Worm (Caenorhabditis elegans) whole organism, L1 larva: ENCODE data around the gene acaa-2.
A peak's percentile ranks its signal among the peaks of the same experiment; 100 is the strongest.

Experiments used
- C34B4.2 ChIP-seq: sonication (generic microtip); optimal IDR thresholded peaks from 2 replicates; lab custom pipeline; 2017; ENCODE audit warnings: mild to moderate bottlenecking, missing genetic modification characterization, missing compliant biosample characterization
- F16B12.6 ChIP-seq: fragments of 150-350 bp; optimal IDR thresholded peaks from 2 replicates; lab custom pipeline; 2014; ENCODE audit warnings: missing biosample characterization, missing genetic modification characterization
- aha-1 ChIP-seq: fragments of 150-350 bp; optimal IDR thresholded peaks from 2 replicates; lab custom pipeline; 2014; ENCODE audit warnings: missing biosample characterization, missing genetic modification characterization
- alr-1 ChIP-seq: fragments of 200-800 bp; sonication (Bioruptor generic); optimal IDR thresholded peaks from 2 replicates; lab custom pipeline; 2018; ENCODE audit warnings: borderline replicate concordance, mild to moderate bottlenecking, missing genetic modification characterization, missing compliant biosample characterization
- aly-2 ChIP-seq: fragments of 150-350 bp; optimal IDR thresholded peaks from 2 replicates; lab custom pipeline; 2014; ENCODE audit warnings: missing biosample characterization, missing genetic modification characterization
- blmp-1 ChIP-seq: fragments of 150-350 bp; optimal IDR thresholded peaks from 2 replicates; lab custom pipeline; 2014; ENCODE audit warnings: missing biosample characterization, missing genetic modification characterization
- ceh-63 ChIP-seq: fragments of 200-800 bp; sonication (Bioruptor generic); optimal IDR thresholded peaks from 2 replicates; lab custom pipeline; 2018; ENCODE audit warnings: mild to moderate bottlenecking, missing genetic modification characterization, missing compliant biosample characterization
- ces-1 ChIP-seq: fragments of 150-350 bp; optimal IDR thresholded peaks from 2 replicates; lab custom pipeline; 2014; ENCODE audit warnings: missing biosample characterization, missing genetic modification reagents, missing genetic modification characterization
- dpl-1 ChIP-seq, 3 experiments: fragments of 150-350 bp in 2 of 3; sonication (generic microtip) in 1 of 3; optimal IDR thresholded peaks; 2 replicates each; lab custom pipeline; 2014 to 2017; ENCODE audit warnings: missing biosample characterization in 3 of 3, missing genetic modification characterization in 3 of 3, missing genetic modification reagents in 3 of 3
- efl-3 ChIP-seq: fragments of 200-800 bp; sonication (Bioruptor generic); optimal IDR thresholded peaks from 2 replicates; lab custom pipeline; 2018; ENCODE audit warnings: mild to moderate bottlenecking, missing genetic modification characterization, missing compliant biosample characterization
- egl-13 ChIP-seq: sonication (generic microtip); optimal IDR thresholded peaks from 2 replicates; lab custom pipeline; 2016; ENCODE audit warnings: missing genotype, missing genetic modification reagents, missing genetic modification characterization, missing compliant biosample characterization
- egl-27 ChIP-seq, 2 experiments: fragments of 150-350 bp in 1 of 2; sonication (generic microtip); optimal IDR thresholded peaks; 3 replicates each; lab custom pipeline; 2017 to 2018; ENCODE audit warnings: missing biosample characterization in 2 of 2, missing genetic modification characterization in 2 of 2, missing genetic modification reagents in 2 of 2
- elt-2 ChIP-seq: sonication (generic microtip); optimal IDR thresholded peaks from 2 replicates; lab custom pipeline; 2016; ENCODE audit warnings: missing genetic modification characterization, mild to moderate bottlenecking, inconsistent platforms, missing compliant biosample characterization, missing genetic modification reagents
- elt-3 ChIP-seq, 6 experiments: fragments of 150-350 bp in 1 of 6; sonication (generic microtip); optimal IDR thresholded peaks; 2 replicates each; lab custom pipeline; 2017 to 2018; ENCODE audit warnings: missing biosample characterization in 6 of 6, missing genetic modification characterization in 6 of 6, inconsistent platforms in 1 of 6
- fkh-10 ChIP-seq: sonication (generic microtip); optimal IDR thresholded peaks from 2 replicates; lab custom pipeline; 2017; ENCODE audit warnings: missing biosample characterization, missing genetic modification reagents, missing genetic modification characterization
- fkh-8 ChIP-seq: sonication (generic microtip); optimal IDR thresholded peaks from 2 replicates; lab custom pipeline; 2016; ENCODE audit warnings: mild to moderate bottlenecking, missing genetic modification characterization, missing compliant biosample characterization
- grh-1 ChIP-seq: fragments of 200-800 bp; sonication (Bioruptor generic); IDR thresholded peaks from 2 replicates; pipeline ENCODE4 v1.3.6; 2022; ENCODE audit warnings: missing genetic modification reagents, missing genetic modification characterization, missing compliant biosample characterization
- hlh-4 ChIP-seq: sonication (generic microtip); optimal IDR thresholded peaks from 2 replicates; lab custom pipeline; 2016; ENCODE audit warnings: mild to moderate bottlenecking, missing genetic modification characterization, missing compliant biosample characterization
- hpl-2 ChIP-seq: fragments of 150-350 bp; optimal IDR thresholded peaks from 2 replicates; lab custom pipeline; 2014; ENCODE audit warnings: missing biosample characterization, missing genetic modification reagents, missing genetic modification characterization
- isw-1 ChIP-seq: fragments of 200-800 bp; sonication (Bioruptor generic); IDR thresholded peaks from 2 replicates; pipeline ENCODE4 v1.3.6; 2022; ENCODE audit warnings: missing genetic modification characterization, missing compliant biosample characterization
- jun-1 ChIP-seq: fragments of 150-350 bp; optimal IDR thresholded peaks from 2 replicates; lab custom pipeline; 2014; ENCODE audit warnings: missing biosample characterization, missing genetic modification reagents, missing genetic modification characterization
- lin-13 ChIP-seq: fragments of 150-350 bp; optimal IDR thresholded peaks from 2 replicates; lab custom pipeline; 2014; ENCODE audit warnings: missing biosample characterization, missing genetic modification reagents, missing genetic modification characterization
- lin-15B ChIP-seq: fragments of 150-350 bp; sonication (generic microtip); optimal IDR thresholded peaks from 3 replicates; lab custom pipeline; 2014; ENCODE audit warnings: missing biosample characterization, missing genetic modification characterization
- lin-35 ChIP-seq, 2 experiments: fragments of 150-350 bp; optimal IDR thresholded peaks; 2 replicates each; lab custom pipeline; 2014; ENCODE audit warnings: missing biosample characterization in 2 of 2, missing genetic modification characterization in 2 of 2, missing genetic modification reagents in 2 of 2
- lin-39 ChIP-seq: fragments of 150-350 bp; optimal IDR thresholded peaks from 2 replicates; lab custom pipeline; 2014; ENCODE audit warnings: missing biosample characterization, missing genetic modification reagents, missing genetic modification characterization
- lir-3 ChIP-seq: sonication (generic microtip); optimal IDR thresholded peaks from 2 replicates; lab custom pipeline; 2016; ENCODE audit warnings: mild to moderate bottlenecking, missing genetic modification characterization, moderate library complexity, missing compliant biosample characterization; ENCODE audit not compliant: poor library complexity
- mab-9 ChIP-seq: fragments of 200-800 bp; sonication (Bioruptor generic); IDR thresholded peaks from 2 replicates; pipeline ENCODE4 v1.3.6; 2022; ENCODE audit warnings: missing genetic modification reagents, missing genetic modification characterization, missing compliant biosample characterization
- mef-2 ChIP-seq: fragments of 150-350 bp; optimal IDR thresholded peaks from 2 replicates; lab custom pipeline; 2014; ENCODE audit warnings: missing biosample characterization, missing genetic modification characterization
- mep-1 ChIP-seq: fragments of 150-350 bp; optimal IDR thresholded peaks from 2 replicates; lab custom pipeline; 2014; ENCODE audit warnings: missing biosample characterization, missing genetic modification characterization
- nhr-12 ChIP-seq: sonication (generic microtip); optimal IDR thresholded peaks from 2 replicates; lab custom pipeline; 2017; ENCODE audit warnings: missing biosample characterization, missing genetic modification characterization
- nhr-20 ChIP-seq: sonication (generic microtip); optimal IDR thresholded peaks from 2 replicates; lab custom pipeline; 2016; ENCODE audit warnings: mild to moderate bottlenecking, missing genetic modification characterization, missing compliant biosample characterization
- nhr-237 ChIP-seq: fragments of 150-350 bp; optimal IDR thresholded peaks from 2 replicates; lab custom pipeline; 2014; ENCODE audit warnings: missing biosample characterization, missing genetic modification characterization
- nhr-28 ChIP-seq: fragments of 150-350 bp; optimal IDR thresholded peaks from 2 replicates; lab custom pipeline; 2014; ENCODE audit warnings: missing biosample characterization, missing genetic modification characterization
- nhr-47 ChIP-seq: sonication (generic microtip); optimal IDR thresholded peaks from 2 replicates; lab custom pipeline; 2016; ENCODE audit warnings: mild to moderate bottlenecking, missing genetic modification characterization, moderate library complexity, missing compliant biosample characterization
- nhr-85 ChIP-seq: sonication (generic microtip); peaks from one replicate; lab custom pipeline; 2016; ENCODE audit warnings: missing genetic modification characterization, inconsistent platforms, missing compliant biosample characterization
- nhr-90 ChIP-seq: sonication (generic microtip); optimal IDR thresholded peaks from 2 replicates; lab custom pipeline; 2016; ENCODE audit warnings: mild to moderate bottlenecking, missing genetic modification characterization, missing compliant biosample characterization; ENCODE audit not compliant: poor library complexity
- pag-3 ChIP-seq: sonication (generic microtip); optimal IDR thresholded peaks from 2 replicates; lab custom pipeline; 2017; ENCODE audit warnings: missing genetic modification characterization, mild to moderate bottlenecking, missing compliant biosample characterization, antibody characterized with exemption, borderline replicate concordance; ENCODE audit not compliant: insufficient read depth
- pax-3 ChIP-seq: fragments of 200-800 bp; sonication (Bioruptor generic); optimal IDR thresholded peaks from 2 replicates; lab custom pipeline; 2018; ENCODE audit warnings: mild to moderate bottlenecking, missing genetic modification characterization, moderate library complexity, missing compliant biosample characterization
- pqm-1 ChIP-seq: sonication (generic microtip); optimal IDR thresholded peaks from 3 replicates; lab custom pipeline; 2017; ENCODE audit warnings: missing biosample characterization, missing genetic modification characterization
- rnt-1 ChIP-seq: sonication (generic microtip); optimal IDR thresholded peaks from 2 replicates; lab custom pipeline; 2016; ENCODE audit warnings: mild to moderate bottlenecking, missing genetic modification characterization, moderate library complexity, missing compliant biosample characterization
- skn-1 ChIP-seq: fragments of 150-350 bp; optimal IDR thresholded peaks from 2 replicates; lab custom pipeline; 2014; ENCODE audit warnings: missing biosample characterization, missing genetic modification characterization
- snpc-4 ChIP-seq: fragments of 150-350 bp; optimal IDR thresholded peaks from 2 replicates; lab custom pipeline; 2014; ENCODE audit warnings: missing biosample characterization, missing genetic modification characterization
- sox-4 ChIP-seq: sonication (generic microtip); optimal IDR thresholded peaks from 2 replicates; lab custom pipeline; 2016; ENCODE audit warnings: missing genetic modification characterization, missing compliant biosample characterization
- sptf-1 ChIP-seq: fragments of 150-350 bp; optimal IDR thresholded peaks from 2 replicates; lab custom pipeline; 2014; ENCODE audit warnings: missing biosample characterization, missing genetic modification characterization
- sup-37 ChIP-seq: fragments of 200-800 bp; sonication (Bioruptor generic); optimal IDR thresholded peaks from 2 replicates; lab custom pipeline; 2018; ENCODE audit warnings: mild to moderate bottlenecking, missing genetic modification characterization, missing compliant biosample characterization
- tbx-2 ChIP-seq: sonication (generic microtip); optimal IDR thresholded peaks from 2 replicates; lab custom pipeline; 2016; ENCODE audit warnings: missing genetic modification characterization, missing compliant biosample characterization
- unc-62 ChIP-seq: fragments of 150-350 bp; optimal IDR thresholded peaks from 2 replicates; lab custom pipeline; 2014; ENCODE audit warnings: missing biosample characterization, missing genetic modification reagents, missing genetic modification characterization
- unc-98 ChIP-seq: fragments of 200-800 bp; sonication (Bioruptor generic); IDR thresholded peaks from 2 replicates; pipeline ENCODE4 v1.3.6; 2022; ENCODE audit warnings: missing genetic modification characterization, missing compliant biosample characterization
- vab-15 ChIP-seq: sonication (generic microtip); optimal IDR thresholded peaks from 2 replicates; lab custom pipeline; 2017; ENCODE audit warnings: missing genotype, mild to moderate bottlenecking, missing genetic modification characterization, missing compliant biosample characterization
- zag-1 ChIP-seq: fragments of 150-350 bp; optimal IDR thresholded peaks from 2 replicates; lab custom pipeline; 2014; ENCODE audit warnings: missing biosample characterization, missing genetic modification characterization
- ztf-4 ChIP-seq: fragments of 150-350 bp; optimal IDR thresholded peaks from 2 replicates; lab custom pipeline; 2014; ENCODE audit warnings: missing biosample characterization, missing genetic modification characterization

acaa-2 gene

ce11 chrIII:13310552-13310951 is 34.2 kb upstream of the acaa-2 start (continued):
- TF ChIP-seq snpc-4 (tag; lab: Kevin White, UChicago) (peak; percentile 1), zag-1 (tag; lab: Kevin White, UChicago) (no peak)

- TF ChIP-seq lin-15B (tag; lab: Kevin White, UChicago) (peak; percentile 56), pqm-1 (tag; lab: Kevin White, UChicago) (no peak), efl-3 (GFP tag; lab: Kevin White, UChicago) (no peak), jun-1 (tag; lab: Kevin White, UChicago) (no peak), hlh-4 (tag; lab: Kevin White, UChicago) (no peak), egl-13 (no peak), nhr-237 (no peak), pax-3 (no peak), lin-39 (tag; lab: Kevin White, UChicago) (no peak), mab-9 (no peak), ces-1 (GFP tag; lab: Kevin White, UChicago) (no peak), lin-35 (GFP tag; optimal IDR thresholded peaks at IDR 0.05; lab: Kevin White, UChicago) (peak; percentile 50 to 69), C34B4.2 (tag; lab: Kevin White, UChicago) (no peak), pag-3 (tag; lab: Kevin White, UChicago) (no peak), rnt-1 (no peak), ztf-4 (tag; lab: Kevin White, UChicago) (no peak), sptf-1 (tag; lab: Kevin White, UChicago) (no peak), ceh-63 (no peak), elt-3 (tag; optimal IDR thresholded peaks at IDR 0.05; lab: Kevin White, UChicago) (no peak), lin-13 (GFP tag; lab: Kevin White, UChicago) (peak; percentile 7), aha-1 (tag; lab: Kevin White, UChicago) (no peak), lir-3 (tag; lab: Kevin White, UChicago) (no peak), nhr-28 (tag; lab: Kevin White, UChicago) (no peak), isw-1 (GFP tag; lab: Robert Waterston, UW) (no peak), tbx-2 (tag; lab: Kevin White, UChicago) (no peak), nhr-90 (no peak), fkh-10 (GFP tag; lab: Kevin White, UChicago) (no peak), hpl-2 (GFP tag; lab: Kevin White, UChicago) (no peak), vab-15 (tag; lab: Kevin White, UChicago) (no peak), egl-27 (tag; optimal IDR thresholded peaks at IDR 0.05; lab: Kevin White, UChicago) (no peak), unc-98 (GFP tag; lab: Robert Waterston, UW) (no peak), nhr-12 (tag; lab: Kevin White, UChicago) (no peak), fkh-8 (tag; lab: Kevin White, UChicago) (no peak), unc-62 (GFP tag; lab: Kevin White, UChicago) (no peak), nhr-47 (tag; lab: Kevin White, UChicago) (peak; percentile 28), sup-37 (GFP tag; lab: Kevin White, UChicago) (no peak), grh-1 (GFP tag; lab: Robert Waterston, UW) (no peak), mep-1 (tag; lab: Kevin White, UChicago) (peak; percentile 45), aly-2 (tag; lab: Kevin White, UChicago) (no peak), mef-2 (tag; lab: Kevin White, UChicago) (no peak), alr-1 (tag; lab: Kevin White, UChicago) (no peak), elt-2 (tag; lab: Kevin White, UChicago) (no peak), sox-4 (tag; lab: Kevin White, UChicago) (no peak), blmp-1 (tag; lab: Kevin White, UChicago) (peak; percentile 23), nhr-20 (tag; lab: Kevin White, UChicago) (peak; percentile 6), nhr-85 (tag; lab: Kevin White, UChicago) (peak; percentile 1), dpl-1 (GFP tag; optimal IDR thresholded peaks at IDR 0.05; lab: Kevin White, UChicago) (peak; percentile 42 to 74 (median 51)), skn-1 (tag; lab: Kevin White, UChicago) (no peak), F16B12.6 (tag; lab: Kevin White, UChicago) (peak; percentile 26)
Observed at ce11 chrIII:13313788-13314187, 30.9 kb upstream of the acaa-2 start, which contains the start of gene Y43F4B.10. Gene Y43F4B.10 (plus strand): TSS chrIII:13314068.
